Fruit fly (Drosophila melanogaster) whole organism, embryonic: Measurements from ENCODE around the gene Cpsf5.
A peak's percentile ranks its signal among the peaks of the same experiment; 100 is the strongest.

Experiments
- CG10147 ChIP-seq: fragments of 200-800 bp; sonication (Bioruptor generic); optimal IDR thresholded peaks from 2 replicates; lab custom pipeline; 2019; ENCODE audit warnings: missing biosample characterization, mild to moderate bottlenecking, missing genetic modification characterization, moderate library complexity
- CG11560 ChIP-seq: fragments of 200-800 bp; sonication (Bioruptor generic); IDR thresholded peaks from 3 replicates; pipeline ENCODE4 v1.3.6; 2022; ENCODE audit warnings: missing biosample characterization, missing genetic modification characterization
- CG12219 ChIP-seq: fragments of 200-800 bp; sonication (Bioruptor generic); optimal IDR thresholded peaks from 3 replicates; lab custom pipeline; 2018; ENCODE audit warnings: missing biosample characterization, mild to moderate bottlenecking, missing genetic modification characterization
- CG14710 ChIP-seq: fragments of 200-800 bp; sonication (Bioruptor generic); optimal IDR thresholded peaks from 3 replicates; lab custom pipeline; 2019; ENCODE audit warnings: missing biosample characterization, mild to moderate bottlenecking, missing genetic modification characterization, moderate library complexity
- CG14965 ChIP-seq: fragments of 200-800 bp; sonication (Bioruptor generic); optimal IDR thresholded peaks from 2 replicates; lab custom pipeline; 2016; ENCODE audit warnings: missing biosample characterization, missing genetic modification characterization, borderline replicate concordance
- CG16779 ChIP-seq: fragments of 200-800 bp; sonication (Bioruptor generic); IDR thresholded peaks from 2 replicates; pipeline ENCODE4 v1.3.6; 2022; ENCODE audit warnings: missing biosample characterization, missing genetic modification characterization
- CG16863 ChIP-seq: fragments of 200-800 bp; sonication (Bioruptor generic); optimal IDR thresholded peaks from 3 replicates; lab custom pipeline; 2016; ENCODE audit warnings: missing biosample characterization, missing genetic modification characterization
- CG17385 ChIP-seq: fragments of 200-800 bp; sonication (Bioruptor generic); optimal IDR thresholded peaks from 3 replicates; lab custom pipeline; 2018; ENCODE audit warnings: missing biosample characterization, mild to moderate bottlenecking, missing genetic modification characterization
- CG17612 ChIP-seq: fragments of 200-800 bp; sonication (Bioruptor generic); IDR thresholded peaks from 2 replicates; pipeline ENCODE4 v1.3.6; 2022; ENCODE audit warnings: missing biosample characterization, missing genetic modification characterization
- CG1832 ChIP-seq: fragments of 200-800 bp; sonication (Bioruptor generic); optimal IDR thresholded peaks from 2 replicates; lab custom pipeline; 2017; ENCODE audit warnings: missing biosample characterization, mild to moderate bottlenecking, missing genetic modification characterization, inconsistent platforms
- CG2120 ChIP-seq: fragments of 200-800 bp; sonication (Bioruptor generic); optimal IDR thresholded peaks from 3 replicates; lab custom pipeline; 2016; ENCODE audit warnings: missing biosample characterization, missing genetic modification characterization
- CG2678 ChIP-seq: fragments of 200-800 bp; sonication (Bioruptor generic); optimal IDR thresholded peaks from 3 replicates; lab custom pipeline; 2019; ENCODE audit warnings: missing biosample characterization, mild to moderate bottlenecking, missing genetic modification characterization, moderate library complexity
- CG2889 ChIP-seq: fragments of 200-800 bp; sonication (Bioruptor generic); IDR thresholded peaks from 3 replicates; pipeline ENCODE4 v1.3.6; 2022; ENCODE audit warnings: missing biosample characterization, missing genetic modification characterization
- CG3065 ChIP-seq: fragments of 200-800 bp; sonication (Bioruptor generic); optimal IDR thresholded peaks from 2 replicates; lab custom pipeline; 2016; ENCODE audit warnings: missing biosample characterization, missing genetic modification characterization
- CG3847 ChIP-seq: fragments of 200-800 bp; sonication (Bioruptor generic); IDR thresholded peaks from 2 replicates; pipeline ENCODE4 v1.3.6; 2022; ENCODE audit warnings: missing biosample characterization, missing genetic modification characterization
- CG4282 ChIP-seq: fragments of 200-800 bp; sonication (Bioruptor generic); optimal IDR thresholded peaks from 2 replicates; lab custom pipeline; 2016; ENCODE audit warnings: missing biosample characterization, missing genetic modification characterization
- CG4854 ChIP-seq: fragments of 200-800 bp; sonication (Bioruptor generic); optimal IDR thresholded peaks from 2 replicates; lab custom pipeline; 2016; ENCODE audit warnings: missing biosample characterization, missing genetic modification characterization, inconsistent platforms
- CG6791 ChIP-seq: fragments of 200-800 bp; sonication (Bioruptor generic); IDR thresholded peaks from 3 replicates; pipeline ENCODE4 v1.3.6; 2022; ENCODE audit warnings: missing biosample characterization, missing genetic modification characterization; ENCODE audit not compliant: partially characterized antibody
- CG6854 ChIP-seq: fragments of 200-800 bp; sonication (Bioruptor generic); optimal IDR thresholded peaks from 3 replicates; lab custom pipeline; 2017; ENCODE audit warnings: missing biosample characterization, mild to moderate bottlenecking, missing genetic modification characterization
- CG7745 ChIP-seq: fragments of 200-800 bp; sonication (Bioruptor generic); optimal IDR thresholded peaks from 2 replicates; lab custom pipeline; 2018; ENCODE audit warnings: missing biosample characterization, mild to moderate bottlenecking, missing genetic modification characterization, moderate library complexity
- CG7786 ChIP-seq: fragments of 200-800 bp; sonication (Bioruptor generic); optimal IDR thresholded peaks from 2 replicates; lab custom pipeline; 2016; ENCODE audit warnings: missing biosample characterization, missing genetic modification characterization
- CG9797 ChIP-seq: fragments of 200-800 bp; sonication (Bioruptor generic); optimal IDR thresholded peaks from 3 replicates; lab custom pipeline; 2018; ENCODE audit warnings: missing biosample characterization, mild to moderate bottlenecking, missing genetic modification characterization
- CG9876 ChIP-seq: fragments of 200-800 bp; sonication (Bioruptor generic); optimal IDR thresholded peaks from 2 replicates; lab custom pipeline; 2016; ENCODE audit warnings: missing biosample characterization, missing genetic modification characterization
- D19B ChIP-seq: fragments of 200-800 bp; sonication (Bioruptor generic); optimal IDR thresholded peaks from 2 replicates; lab custom pipeline; 2017; ENCODE audit warnings: missing biosample characterization, mild to moderate bottlenecking, missing genetic modification characterization
- H15 ChIP-seq: fragments of 200-800 bp; sonication (Bioruptor generic); IDR thresholded peaks from 3 replicates; pipeline ENCODE4 v1.3.6; 2022; ENCODE audit warnings: missing biosample characterization, missing genetic modification characterization
- HLH3B ChIP-seq: fragments of 200-800 bp; sonication (Bioruptor generic); IDR thresholded peaks from 2 replicates; pipeline ENCODE4 v1.3.6; 2022; ENCODE audit warnings: missing biosample characterization, missing genetic modification characterization
- MESR4 ChIP-seq: fragments of 200-800 bp; sonication (Bioruptor generic); optimal IDR thresholded peaks from 2 replicates; lab custom pipeline; 2018; ENCODE audit warnings: missing biosample characterization, mild to moderate bottlenecking, missing genetic modification characterization, moderate library complexity
- Mad ChIP-seq: fragments of 200-800 bp; sonication (Bioruptor generic); optimal IDR thresholded peaks from 2 replicates; lab custom pipeline; 2016; ENCODE audit warnings: missing biosample characterization, missing genetic modification characterization
- Meics ChIP-seq: fragments of 200-800 bp; sonication (Bioruptor generic); optimal IDR thresholded peaks from 2 replicates; lab custom pipeline; 2017; ENCODE audit warnings: missing biosample characterization, mild to moderate bottlenecking, missing genetic modification characterization
- NfI ChIP-seq: fragments of 200-800 bp; sonication (Bioruptor generic); optimal IDR thresholded peaks from 3 replicates; lab custom pipeline; 2018; ENCODE audit warnings: missing biosample characterization, mild to moderate bottlenecking, missing genetic modification characterization, moderate library complexity
- ap ChIP-seq: fragments of 200-800 bp; sonication (Bioruptor generic); IDR thresholded peaks from 2 replicates; pipeline ENCODE4 v1.3.6; 2022; ENCODE audit warnings: missing biosample characterization, missing genetic modification characterization
- crol ChIP-seq: fragments of 200-800 bp; sonication (Bioruptor generic); IDR thresholded peaks from 2 replicates; pipeline ENCODE4 v1.3.6; 2022; ENCODE audit warnings: missing biosample characterization, missing genetic modification characterization
- ewg ChIP-seq: fragments of 200-800 bp; sonication (Bioruptor generic); optimal IDR thresholded peaks from 3 replicates; lab custom pipeline; 2017; ENCODE audit warnings: mild to moderate bottlenecking, missing biosample characterization, missing genetic modification reagents, missing genetic modification characterization
- fd96Cb ChIP-seq: fragments of 200-800 bp; sonication (Bioruptor generic); optimal IDR thresholded peaks from 2 replicates; lab custom pipeline; 2018; ENCODE audit warnings: missing biosample characterization, mild to moderate bottlenecking, missing genetic modification characterization, moderate library complexity
- gro ChIP-seq: fragments of 200-800 bp; sonication (Bioruptor generic); optimal IDR thresholded peaks from 2 replicates; lab custom pipeline; 2016; ENCODE audit warnings: missing biosample characterization, missing genetic modification characterization
- kni ChIP-seq: fragments of 200-800 bp; sonication (Bioruptor generic); optimal IDR thresholded peaks from 3 replicates; lab custom pipeline; 2017; ENCODE audit warnings: mild to moderate bottlenecking, missing biosample characterization, missing genetic modification reagents, missing genetic modification characterization
- lab ChIP-seq: fragments of 200-800 bp; sonication (Bioruptor generic); optimal IDR thresholded peaks from 3 replicates; lab custom pipeline; 2017; ENCODE audit warnings: missing biosample characterization, missing genetic modification characterization, mild to moderate bottlenecking, moderate library complexity, missing genetic modification reagents
- lbe ChIP-seq: fragments of 200-800 bp; sonication (Bioruptor generic); optimal IDR thresholded peaks from 2 replicates; lab custom pipeline; 2016; ENCODE audit warnings: missing biosample characterization, mild to moderate bottlenecking, missing genetic modification characterization
- mam ChIP-seq: fragments of 200-800 bp; sonication (Bioruptor generic); optimal IDR thresholded peaks from 3 replicates; lab custom pipeline; 2016; ENCODE audit warnings: missing biosample characterization, missing genetic modification characterization
- nom ChIP-seq: fragments of 200-800 bp; sonication (Bioruptor generic); optimal IDR thresholded peaks from 2 replicates; lab custom pipeline; 2017; ENCODE audit warnings: missing biosample characterization, missing genetic modification characterization, mild to moderate bottlenecking, moderate library complexity, missing genetic modification reagents
- onecut ChIP-seq: fragments of 200-800 bp; sonication (Bioruptor generic); IDR thresholded peaks from 2 replicates; pipeline ENCODE4 v1.3.6; 2022; ENCODE audit warnings: missing biosample characterization, missing genetic modification characterization
- seq ChIP-seq: fragments of 200-800 bp; sonication (Bioruptor generic); IDR thresholded peaks from 2 replicates; pipeline ENCODE4 v1.3.6; 2022; ENCODE audit warnings: missing biosample characterization, missing genetic modification characterization
- ssp ChIP-seq: fragments of 200-800 bp; sonication (Bioruptor generic); IDR thresholded peaks from 2 replicates; pipeline ENCODE4 v1.3.6; 2022; ENCODE audit warnings: missing biosample characterization, missing genetic modification characterization
- tap ChIP-seq: fragments of 200-800 bp; optimal IDR thresholded peaks from 3 replicates; lab custom pipeline; 2019; ENCODE audit warnings: missing biosample characterization, mild to moderate bottlenecking, missing genetic modification characterization, moderate library complexity
- tna ChIP-seq: fragments of 200-800 bp; sonication (Bioruptor generic); IDR thresholded peaks from 2 replicates; pipeline ENCODE4 v1.3.6; 2022; ENCODE audit warnings: missing biosample characterization, missing genetic modification characterization; ENCODE audit not compliant: partially characterized antibody
- trh ChIP-seq: fragments of 200-800 bp; sonication (Bioruptor generic); optimal IDR thresholded peaks from 2 replicates; lab custom pipeline; 2016; ENCODE audit warnings: missing biosample characterization, missing genetic modification characterization
- usp ChIP-seq: fragments of >200 bp; optimal IDR thresholded peaks from 2 replicates; lab custom pipeline; 2017; ENCODE audit warnings: missing biosample characterization, missing genetic modification characterization
- vfl ChIP-seq: fragments of 200-800 bp; sonication (Bioruptor generic); optimal IDR thresholded peaks from 2 replicates; lab custom pipeline; 2016; ENCODE audit warnings: missing biosample characterization, missing genetic modification characterization
- wdn ChIP-seq: fragments of 200-800 bp; sonication (Bioruptor generic); IDR thresholded peaks from 2 replicates; pipeline ENCODE4 v1.3.6; 2022; ENCODE audit warnings: missing biosample characterization, missing genetic modification characterization
- wek ChIP-seq: fragments of 200-800 bp; sonication (Bioruptor generic); optimal IDR thresholded peaks from 3 replicates; lab custom pipeline; 2018; ENCODE audit warnings: missing biosample characterization, mild to moderate bottlenecking, missing genetic modification characterization, moderate library complexity
- z ChIP-seq: fragments of 200-800 bp; sonication (Bioruptor generic); IDR thresholded peaks from 3 replicates; pipeline ENCODE4 v1.3.6; 2022; ENCODE audit warnings: missing biosample characterization, missing genetic modification characterization
- zf30C ChIP-seq: fragments of 200-800 bp; sonication (Bioruptor generic); optimal IDR thresholded peaks from 3 replicates; lab custom pipeline; 2018; ENCODE audit warnings: missing biosample characterization, mild to moderate bottlenecking, missing genetic modification characterization

Cpsf5 gene

dm6 chr3L:9424528-9424911 is 13.7 kb downstream of the Cpsf5 start (continued):
- no peak for TF ChIP-seq HLH3B (GFP tag; lab: Robert Waterston, UW)
- no peak for TF ChIP-seq CG7745
- peak; percentile 65 for TF ChIP-seq seq (GFP tag; lab: Robert Waterston, UW)
- no peak for TF ChIP-seq CG16863 (GFP tag; lab: Kevin White, UChicago)
- no peak for TF ChIP-seq crol
- no peak for TF ChIP-seq CG7786 (GFP tag; lab: Kevin White, UChicago)
- TF ChIP-seq CG10147 (GFP tag; lab: Kevin White, UChicago) = peak; percentile 22
- TF ChIP-seq MESR4 (GFP tag; lab: Kevin White, UChicago) = no peak
- TF ChIP-seq ap = no peak
- no peak for TF ChIP-seq CG4282 (GFP tag; lab: Kevin White, UChicago)
- TF ChIP-seq lab (GFP tag; lab: Kevin White, UChicago) = peak; percentile 38
- no peak for TF ChIP-seq wdn (GFP tag; lab: Robert Waterston, UW)
- TF ChIP-seq CG12219 (GFP tag; lab: Kevin White, UChicago) = no peak
- TF ChIP-seq CG9797 (GFP tag; lab: Kevin White, UChicago) = no peak
- no peak for TF ChIP-seq usp (GFP tag; lab: Kevin White, UChicago)
- TF ChIP-seq tap (tag; lab: Kevin White, UChicago) = peak; percentile 61
- TF ChIP-seq CG11560 = no peak
- peak; percentile 18 for TF ChIP-seq CG6854 (GFP tag; lab: Kevin White, UChicago)
- TF ChIP-seq CG2120 = peak; percentile 46
- no peak for TF ChIP-seq CG17612 (GFP tag; lab: Robert Waterston, UW)
- TF ChIP-seq nom (GFP tag; lab: Kevin White, UChicago) = peak; percentile 6
- TF ChIP-seq trh (GFP tag; lab: Kevin White, UChicago) = no peak
- TF ChIP-seq CG4854 (GFP tag; lab: Kevin White, UChicago) = no peak
- no peak for TF ChIP-seq vfl (GFP tag; lab: Kevin White, UChicago)
- TF ChIP-seq CG2678 (tag; lab: Kevin White, UChicago) = peak; percentile 53
- no peak for TF ChIP-seq ewg (GFP tag; lab: Kevin White, UChicago)
- TF ChIP-seq Meics (GFP tag; lab: Kevin White, UChicago) = peak; percentile 59
- peak; percentile 43 for TF ChIP-seq CG17385 (GFP tag; lab: Kevin White, UChicago)
- no peak for TF ChIP-seq CG14965 (GFP tag; lab: Kevin White, UChicago)
- TF ChIP-seq CG6791 (GFP tag; lab: Robert Waterston, UW) = no peak
- TF ChIP-seq CG14710 = peak; percentile 27
- TF ChIP-seq wek (GFP tag; lab: Kevin White, UChicago) = no peak
- no peak for TF ChIP-seq z
- TF ChIP-seq D19B = no peak
- TF ChIP-seq CG1832 (GFP tag; lab: Kevin White, UChicago) = no peak
- no peak for TF ChIP-seq zf30C (GFP tag; lab: Kevin White, UChicago)
- no peak for TF ChIP-seq kni (GFP tag; lab: Kevin White, UChicago)
- no peak for TF ChIP-seq CG3065
- no peak for TF ChIP-seq Mad (GFP tag; lab: Kevin White, UChicago)
- no peak for TF ChIP-seq CG9876 (GFP tag; lab: Kevin White, UChicago)
- peak; percentile 10 for TF ChIP-seq NfI (GFP tag; lab: Kevin White, UChicago)
- no peak for TF ChIP-seq H15 (GFP tag; lab: Robert Waterston, UW)
- no peak for TF ChIP-seq gro (GFP tag; lab: Kevin White, UChicago)
- TF ChIP-seq mam (GFP tag; lab: Kevin White, UChicago) = no peak
- TF ChIP-seq lbe = peak; percentile 59
- TF ChIP-seq onecut (GFP tag; lab: Robert Waterston, UW) = no peak; the same call in 1 of the 2 replicates
- 0 out of 2 replicates have a peak, but pooled peaks have one; percentile 21 for TF ChIP-seq CG3847 (GFP tag; lab: Robert Waterston, UW)
- no peak for TF ChIP-seq CG16779
- TF ChIP-seq ssp (GFP tag; lab: Robert Waterston, UW) = no peak
- no peak for TF ChIP-seq tna (GFP tag; lab: Robert Waterston, UW)
- TF ChIP-seq CG2889 = no peak
- TF ChIP-seq fd96Cb (tag; lab: Kevin White, UChicago) = no peak
